Worm (Caenorhabditis elegans) whole organism, L3 larva: ENCODE measurements around the gene osm-10.
A peak's percentile ranks its signal among the peaks of the same experiment; 100 is the strongest.

ENCODE experiments used
- R02D3.7 ChIP-seq: fragments of 150-350 bp; optimal IDR thresholded peaks from 2 replicates; lab custom pipeline; 2014; ENCODE audit warnings: missing biosample characterization, missing genetic modification characterization
- ama-1 ChIP-seq: fragments of 150-350 bp; optimal IDR thresholded peaks from 2 replicates; lab custom pipeline; 2018
- ceh-82 ChIP-seq: fragments of 150-350 bp; optimal IDR thresholded peaks from 2 replicates; lab custom pipeline; 2014; ENCODE audit warnings: missing biosample characterization, missing genetic modification characterization
- elt-1 ChIP-seq: fragments of 150-350 bp; optimal IDR thresholded peaks from 2 replicates; lab custom pipeline; 2014; ENCODE audit warnings: missing biosample characterization, missing genetic modification characterization
- elt-3 ChIP-seq, 3 experiments: fragments of 150-350 bp in 1 of 3; sonication (generic microtip) in 2 of 3; optimal IDR thresholded peaks; 2 replicates in 2 of 3; 4 replicates in 1 of 3; lab custom pipeline; 2014 to 2017; ENCODE audit warnings: missing biosample characterization in 3 of 3, missing genetic modification characterization in 3 of 3
- fkh-2 ChIP-seq: fragments of 150-350 bp; optimal IDR thresholded peaks from 2 replicates; lab custom pipeline; 2014; ENCODE audit warnings: missing biosample characterization, missing genetic modification reagents, missing genetic modification characterization
- nhr-11 ChIP-seq: fragments of 150-350 bp; optimal IDR thresholded peaks from 2 replicates; lab custom pipeline; 2014; ENCODE audit warnings: missing biosample characterization, missing genetic modification characterization
- unc-62 ChIP-seq: fragments of 150-350 bp; sonication (generic microtip); optimal IDR thresholded peaks from 4 replicates; lab custom pipeline; 2014; ENCODE audit warnings: missing biosample characterization, missing genetic modification reagents, missing genetic modification characterization
- zag-1 ChIP-seq: fragments of 150-350 bp; optimal IDR thresholded peaks from 2 replicates; lab custom pipeline; 2014; ENCODE audit warnings: missing biosample characterization, missing genetic modification characterization

- no peak for TF ChIP-seq elt-3 (tag; optimal IDR thresholded peaks at IDR 0.05; lab: Kevin White, UChicago)
- TF ChIP-seq zag-1 (tag; lab: Kevin White, UChicago) = no peak
- no peak for TF ChIP-seq unc-62 (GFP tag; lab: Kevin White, UChicago)
- no peak for TF ChIP-seq ama-1 (lab: Kevin White, UChicago)
- TF ChIP-seq elt-1 (tag; lab: Kevin White, UChicago) = no peak
- peak; percentile 42 for TF ChIP-seq R02D3.7
- TF ChIP-seq fkh-2 (tag; lab: Kevin White, UChicago) = no peak
- TF ChIP-seq nhr-11 = no peak
- TF ChIP-seq ceh-82 (tag; lab: Kevin White, UChicago) = no peak
These were observed 38.1 kb downstream of the osm-10 start, which contains the start of gene B0361.3 for ce11 chrIII:7281179-7281578.
